Fruit fly (Drosophila melanogaster) whole organism, embryonic: Measurements from ENCODE around the gene Rh4.

ENCODE experiments used
- Adf1 ChIP-seq: fragments of 200-800 bp; sonication (Bioruptor generic); IDR thresholded peaks from 2 replicates; pipeline ENCODE4 v1.3.6; 2022; ENCODE audit warnings: missing biosample characterization, missing genetic modification characterization
- B-H1 ChIP-seq: fragments of 200-800 bp; sonication (Bioruptor generic); IDR thresholded peaks from 3 replicates; pipeline ENCODE4 v1.3.6; 2022; ENCODE audit warnings: missing biosample characterization, missing genetic modification characterization
- CG10267 ChIP-seq: fragments of 200-800 bp; sonication (Bioruptor generic); optimal IDR thresholded peaks from 2 replicates; lab custom pipeline; 2018; ENCODE audit warnings: missing biosample characterization, mild to moderate bottlenecking, missing genetic modification characterization, moderate library complexity
- CG11723 ChIP-seq: fragments of 200-800 bp; sonication (Bioruptor generic); optimal IDR thresholded peaks from 2 replicates; lab custom pipeline; 2017; ENCODE audit warnings: missing biosample characterization, mild to moderate bottlenecking, missing genetic modification characterization
- CG12071 ChIP-seq: fragments of 200-800 bp; sonication (Bioruptor generic); optimal IDR thresholded peaks from 3 replicates; lab custom pipeline; 2018; ENCODE audit warnings: missing biosample characterization, mild to moderate bottlenecking, missing genetic modification characterization
- CG1602 ChIP-seq: fragments of 200-800 bp; sonication (Bioruptor generic); optimal IDR thresholded peaks from 3 replicates; lab custom pipeline; 2016; ENCODE audit warnings: missing biosample characterization, missing genetic modification characterization
- CG17186 ChIP-seq: fragments of 200-800 bp; sonication (Bioruptor generic); optimal IDR thresholded peaks from 3 replicates; lab custom pipeline; 2017; ENCODE audit warnings: missing biosample characterization, missing genetic modification reagents, missing genetic modification characterization
- CG2678 ChIP-seq: fragments of 200-800 bp; sonication (Bioruptor generic); optimal IDR thresholded peaks from 3 replicates; lab custom pipeline; 2019; ENCODE audit warnings: missing biosample characterization, mild to moderate bottlenecking, missing genetic modification characterization, moderate library complexity
- CG31441 ChIP-seq: fragments of 200-800 bp; sonication (Bioruptor generic); IDR thresholded peaks from 2 replicates; pipeline ENCODE4 v1.3.6; 2022; ENCODE audit warnings: missing biosample characterization, missing genetic modification characterization
- CG6175 ChIP-seq: fragments of 200-800 bp; sonication (Bioruptor generic); IDR thresholded peaks from 3 replicates; pipeline ENCODE4 v1.3.6; 2022; ENCODE audit warnings: missing biosample characterization, missing genetic modification characterization
- CG6254 ChIP-seq: fragments of 200-800 bp; sonication (Bioruptor generic); optimal IDR thresholded peaks from 3 replicates; lab custom pipeline; 2017; ENCODE audit warnings: mild to moderate bottlenecking, missing biosample characterization, missing genetic modification reagents, missing genetic modification characterization
- CG6689 ChIP-seq: fragments of 200-800 bp; sonication (Bioruptor generic); IDR thresholded peaks from 2 replicates; pipeline ENCODE4 v1.3.6; 2022; ENCODE audit warnings: missing biosample characterization, missing genetic modification characterization
- CG7357 ChIP-seq: fragments of 200-800 bp; sonication (Bioruptor generic); IDR thresholded peaks from 3 replicates; pipeline ENCODE4 v1.3.6; 2022; ENCODE audit warnings: missing biosample characterization, missing genetic modification characterization
- CG7745 ChIP-seq: fragments of 200-800 bp; sonication (Bioruptor generic); optimal IDR thresholded peaks from 2 replicates; lab custom pipeline; 2018; ENCODE audit warnings: missing biosample characterization, mild to moderate bottlenecking, missing genetic modification characterization, moderate library complexity
- CG8359 ChIP-seq: fragments of 200-800 bp; sonication (Bioruptor generic); optimal IDR thresholded peaks from 2 replicates; lab custom pipeline; 2017; ENCODE audit warnings: missing biosample characterization, mild to moderate bottlenecking, missing genetic modification characterization, borderline replicate concordance
- CG8765 ChIP-seq: fragments of 200-800 bp; sonication (Bioruptor generic); IDR thresholded peaks from 2 replicates; pipeline ENCODE4 v1.3.6; 2022; ENCODE audit warnings: missing biosample characterization, missing genetic modification characterization
- CG9609 ChIP-seq: fragments of 200-800 bp; sonication (Bioruptor generic); optimal IDR thresholded peaks from 3 replicates; lab custom pipeline; 2016; ENCODE audit warnings: missing biosample characterization, missing genetic modification characterization
- Lhr ChIP-seq: fragments of 200-800 bp; sonication (Bioruptor generic); optimal IDR thresholded peaks from 3 replicates; lab custom pipeline; 2017; ENCODE audit warnings: mild to moderate bottlenecking, missing biosample characterization, missing genetic modification reagents, missing genetic modification characterization
- Lim3 ChIP-seq: fragments of 200-800 bp; sonication (Bioruptor generic); IDR thresholded peaks from 2 replicates; pipeline ENCODE4 v1.3.6; 2022; ENCODE audit warnings: missing biosample characterization, missing genetic modification characterization
- Med ChIP-seq: fragments of 200-800 bp; sonication (Bioruptor generic); peaks from one replicate; lab custom pipeline; 2016; ENCODE audit warnings: missing biosample characterization, missing genetic modification characterization, mild to moderate bottlenecking, inconsistent platforms, moderate library complexity
- NFAT ChIP-seq: fragments of 200-800 bp; sonication (Bioruptor generic); IDR thresholded peaks from 2 replicates; pipeline ENCODE4 v1.3.6; 2022; ENCODE audit warnings: missing biosample characterization, missing genetic modification characterization
- NK7.1 ChIP-seq: fragments of 200-800 bp; sonication (Bioruptor generic); optimal IDR thresholded peaks from 3 replicates; lab custom pipeline; 2016; ENCODE audit warnings: missing biosample characterization, missing genetic modification characterization
- Neu2 ChIP-seq: fragments of 200-800 bp; sonication (Bioruptor generic); optimal IDR thresholded peaks from 3 replicates; lab custom pipeline; 2016; ENCODE audit warnings: missing biosample characterization, missing genetic modification characterization, borderline replicate concordance
- Poxn ChIP-seq: fragments of 200-800 bp; sonication (Bioruptor generic); IDR thresholded peaks from 2 replicates; pipeline ENCODE4 v1.3.6; 2022; ENCODE audit warnings: missing biosample characterization, missing genetic modification characterization
- Spps ChIP-seq: fragments of 200-800 bp; sonication (Bioruptor generic); optimal IDR thresholded peaks from 2 replicates; lab custom pipeline; 2018; ENCODE audit warnings: missing biosample characterization, mild to moderate bottlenecking, missing genetic modification characterization
- amos ChIP-seq: fragments of 200-800 bp; sonication (Bioruptor generic); IDR thresholded peaks from 2 replicates; pipeline ENCODE4 v1.3.6; 2022; ENCODE audit warnings: missing biosample characterization, missing genetic modification characterization; ENCODE audit not compliant: partially characterized antibody
- bab2 ChIP-seq: fragments of 200-800 bp; sonication (Bioruptor generic); optimal IDR thresholded peaks from 2 replicates; lab custom pipeline; 2016; ENCODE audit warnings: missing biosample characterization, missing genetic modification characterization
- cas ChIP-seq: fragments of 200-800 bp; sonication (Bioruptor generic); IDR thresholded peaks from 2 replicates; pipeline ENCODE4 v1.3.6; 2022; ENCODE audit warnings: missing biosample characterization, missing genetic modification characterization
- chn ChIP-seq: fragments of 200-800 bp; sonication (Bioruptor generic); optimal IDR thresholded peaks from 2 replicates; lab custom pipeline; 2016; ENCODE audit warnings: missing biosample characterization, missing genetic modification characterization
- dimm ChIP-seq: fragments of 200-800 bp; sonication (Bioruptor generic); IDR thresholded peaks from 2 replicates; pipeline ENCODE4 v1.3.6; 2022; ENCODE audit warnings: missing biosample characterization, missing genetic modification characterization
- ems ChIP-seq: fragments of 200-800 bp; sonication (Bioruptor generic); optimal IDR thresholded peaks from 3 replicates; lab custom pipeline; 2016; ENCODE audit warnings: missing biosample characterization, missing genetic modification characterization
- fd102C ChIP-seq: fragments of 200-800 bp; sonication (Bioruptor generic); optimal IDR thresholded peaks from 2 replicates; lab custom pipeline; 2018; ENCODE audit warnings: missing biosample characterization, mild to moderate bottlenecking, missing genetic modification characterization, moderate library complexity
- fd3F ChIP-seq: fragments of 200-800 bp; sonication (Bioruptor generic); optimal IDR thresholded peaks from 2 replicates; lab custom pipeline; 2018; ENCODE audit warnings: missing biosample characterization, mild to moderate bottlenecking, missing genetic modification characterization, moderate library complexity
- fd64A ChIP-seq: fragments of 200-800 bp; sonication (Bioruptor generic); optimal IDR thresholded peaks from 3 replicates; lab custom pipeline; 2018; ENCODE audit warnings: missing biosample characterization, mild to moderate bottlenecking, missing genetic modification characterization
- fru ChIP-seq: fragments of >200 bp; optimal IDR thresholded peaks from 2 replicates; lab custom pipeline; 2017
- fu2 ChIP-seq: fragments of 200-800 bp; sonication (Bioruptor generic); optimal IDR thresholded peaks from 2 replicates; lab custom pipeline; 2016; ENCODE audit warnings: missing biosample characterization, missing genetic modification characterization
- inv ChIP-seq: fragments of 200-800 bp; sonication (Bioruptor generic); IDR thresholded peaks from 2 replicates; pipeline ENCODE4 v1.3.6; 2022; ENCODE audit warnings: missing biosample characterization, missing genetic modification characterization; ENCODE audit not compliant: partially characterized antibody
- maf-S ChIP-seq: fragments of 200-800 bp; sonication (Bioruptor generic); optimal IDR thresholded peaks from 2 replicates; lab custom pipeline; 2016; ENCODE audit warnings: missing biosample characterization, missing genetic modification characterization
- mld ChIP-seq: fragments of 200-800 bp; sonication (Bioruptor generic); IDR thresholded peaks from 3 replicates; pipeline ENCODE4 v1.3.6; 2022; ENCODE audit warnings: missing biosample characterization, missing genetic modification characterization; ENCODE audit not compliant: partially characterized antibody
- pfk ChIP-seq: fragments of 200-800 bp; sonication (Bioruptor generic); optimal IDR thresholded peaks from 2 replicates; lab custom pipeline; 2018; ENCODE audit warnings: missing biosample characterization, mild to moderate bottlenecking, missing genetic modification characterization, moderate library complexity
- phol ChIP-seq: fragments of 200-800 bp; sonication (Bioruptor generic); optimal IDR thresholded peaks from 3 replicates; lab custom pipeline; 2018; ENCODE audit warnings: missing biosample characterization, mild to moderate bottlenecking, missing genetic modification characterization, moderate library complexity
- pnt ChIP-seq: fragments of 200-800 bp; sonication (Bioruptor generic); optimal IDR thresholded peaks from 3 replicates; lab custom pipeline; 2016; ENCODE audit warnings: missing biosample characterization, missing genetic modification characterization
- pum ChIP-seq: fragments of 200-800 bp; sonication (Bioruptor generic); optimal IDR thresholded peaks from 2 replicates; lab custom pipeline; 2016; ENCODE audit warnings: missing biosample characterization, missing genetic modification characterization
- pzg ChIP-seq: fragments of 200-800 bp; sonication (Bioruptor generic); optimal IDR thresholded peaks from 3 replicates; lab custom pipeline; 2018; ENCODE audit warnings: missing biosample characterization, mild to moderate bottlenecking, missing genetic modification characterization, moderate library complexity
- ranshi ChIP-seq: fragments of 200-800 bp; sonication (Bioruptor generic); IDR thresholded peaks from 2 replicates; pipeline ENCODE4 v1.3.6; 2022; ENCODE audit warnings: missing biosample characterization, missing genetic modification characterization
- repo ChIP-seq: fragments of 200-800 bp; sonication (Bioruptor generic); optimal IDR thresholded peaks from 2 replicates; lab custom pipeline; 2016; ENCODE audit warnings: missing biosample characterization, missing genetic modification characterization
- sim ChIP-seq: fragments of 200-800 bp; sonication (Bioruptor generic); IDR thresholded peaks from 2 replicates; pipeline ENCODE4 v1.3.6; 2022; ENCODE audit warnings: missing biosample characterization, missing genetic modification characterization
- sisA ChIP-seq: fragments of 200-800 bp; sonication (Bioruptor generic); IDR thresholded peaks from 2 replicates; pipeline ENCODE4 v1.3.6; 2022; ENCODE audit warnings: missing biosample characterization, missing genetic modification characterization
- sna ChIP-seq: fragments of 200-800 bp; sonication (Bioruptor generic); IDR thresholded peaks from 2 replicates; pipeline ENCODE4 v1.3.6; 2022; ENCODE audit warnings: missing biosample characterization, missing genetic modification characterization; ENCODE audit not compliant: partially characterized antibody
- sob ChIP-seq: fragments of 200-800 bp; sonication (Bioruptor generic); IDR thresholded peaks from 2 replicates; pipeline ENCODE4 v1.3.6; 2022; ENCODE audit warnings: missing biosample characterization, missing genetic modification characterization
- trem ChIP-seq: fragments of 200-800 bp; optimal IDR thresholded peaks from 3 replicates; lab custom pipeline; 2019; ENCODE audit warnings: missing biosample characterization, mild to moderate bottlenecking, missing genetic modification characterization, moderate library complexity
- zen ChIP-seq: fragments of 200-800 bp; sonication (Bioruptor generic); optimal IDR thresholded peaks from 3 replicates; lab custom pipeline; 2018; ENCODE audit warnings: missing biosample characterization, mild to moderate bottlenecking, missing genetic modification characterization, moderate library complexity

Gene Rh4

dm6 chr3L:16842087-16842567 is 20.2 kb downstream of the Rh4 start, which contains the start of gene TSG101 (continued):
- TF ChIP-seq phol (tag; lab: Kevin White, UChicago) = no peak
- no peak for TF ChIP-seq CG6689 (GFP tag; lab: Robert Waterston, UW)
- TF ChIP-seq sisA (GFP tag; lab: Robert Waterston, UW) = no peak
- TF ChIP-seq CG31441 = no peak
- TF ChIP-seq pzg (GFP tag; lab: Kevin White, UChicago) = peak; percentile 76
- TF ChIP-seq CG8359 (GFP tag; lab: Kevin White, UChicago) = no peak
- no peak for TF ChIP-seq NK7.1
- TF ChIP-seq fd102C (GFP tag; lab: Kevin White, UChicago) = no peak
- TF ChIP-seq CG7745 (tag; lab: Kevin White, UChicago) = no peak
- no peak for TF ChIP-seq bab2
- no peak for TF ChIP-seq fd64A (GFP tag; lab: Kevin White, UChicago)
- TF ChIP-seq CG6175 (GFP tag; lab: Robert Waterston, UW) = no peak
- no peak for TF ChIP-seq sna (GFP tag; lab: Robert Waterston, UW)
- no peak for TF ChIP-seq Neu2 (GFP tag; lab: Kevin White, UChicago)
- no peak for TF ChIP-seq CG17186 (GFP tag; lab: Kevin White, UChicago)
- no peak for TF ChIP-seq Spps (tag; lab: Kevin White, UChicago)
- no peak for TF ChIP-seq CG6254
- TF ChIP-seq CG9609 (GFP tag; lab: Kevin White, UChicago) = no peak
- peak; percentile 33; the same call in 1 of the 2 replicates for TF ChIP-seq inv
- 0 out of 2 replicates have a peak, but pooled peaks have one; percentile 17 for TF ChIP-seq amos
- TF ChIP-seq trem (tag; lab: Kevin White, UChicago) = peak; percentile 41
- no peak for TF ChIP-seq maf-S (GFP tag; lab: Kevin White, UChicago)
- TF ChIP-seq cas = no peak
- TF ChIP-seq NFAT (GFP tag; lab: Robert Waterston, UW) = no peak
- no peak for TF ChIP-seq sim
- TF ChIP-seq pum (GFP tag; lab: Kevin White, UChicago) = no peak
- no peak for TF ChIP-seq pfk (GFP tag; lab: Kevin White, UChicago)
- TF ChIP-seq CG1602 (GFP tag; lab: Kevin White, UChicago) = no peak
- TF ChIP-seq chn = no peak
- TF ChIP-seq mld (GFP tag; lab: Robert Waterston, UW) = no peak
- TF ChIP-seq CG2678 = no peak
- TF ChIP-seq fd3F (GFP tag; lab: Kevin White, UChicago) = no peak
- TF ChIP-seq sob (GFP tag; lab: Robert Waterston, UW) = no peak
- peak; percentile 61 for TF ChIP-seq Lhr
- TF ChIP-seq pnt (GFP tag; lab: Kevin White, UChicago) = no peak
- peak; percentile 25 for TF ChIP-seq CG10267 (tag; lab: Kevin White, UChicago)
- TF ChIP-seq dimm = no peak
- no peak for TF ChIP-seq Lim3
- no peak for TF ChIP-seq Poxn (GFP tag; lab: Robert Waterston, UW)
- no peak for TF ChIP-seq B-H1 (GFP tag; lab: Robert Waterston, UW)
- no peak for TF ChIP-seq Adf1 (GFP tag; lab: Robert Waterston, UW)
- TF ChIP-seq zen (tag; lab: Kevin White, UChicago) = no peak
- TF ChIP-seq CG11723 (GFP tag; lab: Kevin White, UChicago) = no peak
- TF ChIP-seq ems (GFP tag; lab: Kevin White, UChicago) = no peak
- TF ChIP-seq CG7357 (GFP tag; lab: Robert Waterston, UW) = no peak
- TF ChIP-seq fru (lab: Kevin White, UChicago) = no peak
- TF ChIP-seq Med (GFP tag; lab: Kevin White, UChicago) = peak; percentile 41
- no peak for TF ChIP-seq fu2 (GFP tag; lab: Kevin White, UChicago)
- no peak for TF ChIP-seq CG12071 (GFP tag; lab: Kevin White, UChicago)
- TF ChIP-seq repo (GFP tag; lab: Kevin White, UChicago) = no peak
- TF ChIP-seq CG8765 (GFP tag; lab: Robert Waterston, UW) = no peak
- no peak for TF ChIP-seq ranshi (GFP tag; lab: Robert Waterston, UW)
